Fruit fly (Drosophila melanogaster): ENCODE results near the gene CG15771.
A peak's percentile ranks its signal among the peaks of the same experiment; 100 is the strongest.

CG15771 gene

DNA sequence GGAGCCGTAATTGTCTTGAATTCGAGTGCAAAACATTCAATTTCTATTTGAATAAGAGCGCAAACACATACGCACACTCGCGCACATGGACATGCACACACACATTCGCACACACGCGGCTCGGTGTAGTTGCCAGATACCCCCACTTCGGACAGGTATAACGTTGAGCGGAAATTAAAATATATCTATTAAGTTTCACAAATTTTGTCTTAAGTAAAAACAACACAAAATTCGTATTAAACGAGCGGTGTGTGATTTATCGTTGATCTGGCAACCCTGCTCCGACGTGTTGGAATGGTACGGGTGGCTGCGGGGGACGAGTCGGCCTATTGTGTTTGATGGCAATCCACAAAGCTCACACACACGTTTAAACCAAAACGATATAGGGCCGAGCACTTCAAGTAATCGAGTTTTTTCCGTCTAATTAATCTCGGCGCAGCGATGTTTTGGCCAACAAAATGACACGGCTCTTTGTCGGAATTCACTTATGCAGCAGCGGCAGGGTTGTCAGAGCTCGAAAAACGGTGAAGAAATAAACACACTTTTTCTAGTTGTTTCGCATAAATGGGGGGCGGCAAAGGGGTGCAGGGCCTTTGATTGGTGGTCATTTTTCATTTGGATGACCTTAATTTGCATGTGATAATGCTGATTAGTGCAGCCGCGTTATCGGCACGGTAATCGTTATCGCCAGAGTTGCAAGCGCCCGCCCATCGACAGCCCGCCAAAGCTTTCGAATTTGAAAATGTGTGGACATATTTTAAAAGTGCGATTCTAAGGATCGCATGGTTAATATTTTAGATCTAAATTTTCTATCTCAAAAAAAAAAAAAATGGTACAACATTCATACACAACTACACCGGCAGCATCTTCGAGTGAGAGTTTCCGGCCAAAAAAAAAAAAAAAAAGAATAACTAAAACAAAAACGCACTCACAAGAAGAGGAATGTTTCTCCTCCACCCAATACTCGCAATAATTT lies 9.2 kb upstream of the CG15771 start (continued):
- TF ChIP-seq scrt (GFP tag; optimal IDR thresholded peaks at IDR 0.05) (peak; percentile 58), Fer2 (tag; optimal IDR thresholded peaks at IDR 0.05) (peak; percentile 68), PHDP (tag; optimal IDR thresholded peaks at IDR 0.05) (peak; percentile 82), ac (GFP tag; optimal IDR thresholded peaks at IDR 0.05) (no peak), CG6175 (GFP tag; IDR thresholded peaks at IDR 0.05) (peak; percentile 60; the same call in 1 of the 3 replicates), corto (GFP tag; optimal IDR thresholded peaks at IDR 0.05) (peak; percentile 56), CG10565 (GFP tag; optimal IDR thresholded peaks at IDR 0.05) (no peak), CG31224 (GFP tag; IDR thresholded peaks at IDR 0.05) (peak; percentile 56), Antp (GFP tag; optimal IDR thresholded peaks at IDR 0.05) (peak; percentile 17), ems (GFP tag; optimal IDR thresholded peaks at IDR 0.05) (peak; percentile 42), CHES-1-like (GFP tag; optimal IDR thresholded peaks at IDR 0.05) (no peak), lov (optimal IDR thresholded peaks at IDR 0.05) (no peak), lov (GFP tag; IDR thresholded peaks at IDR 0.05) (peak; percentile 83; the same call in 2 of the 3 replicates), Ssrp (tag; optimal IDR thresholded peaks at IDR 0.05) (peak; percentile 59), slou (GFP tag; optimal IDR thresholded peaks at IDR 0.05) (peak; percentile 50), CG13123 (GFP tag; optimal IDR thresholded peaks at IDR 0.05) (no peak), bbx (GFP tag; IDR thresholded peaks at IDR 0.05; ENCODE audit: partially characterized antibody) (no peak), C15 (GFP tag; IDR thresholded peaks at IDR 0.05) (no peak), dysf (GFP tag; IDR thresholded peaks at IDR 0.05) (peak; percentile 74), cwo (GFP tag; optimal IDR thresholded peaks at IDR 0.05) (peak; percentile 64), CG6683 (GFP tag; optimal IDR thresholded peaks at IDR 0.05) (peak; percentile 48), psq (GFP tag; optimal IDR thresholded peaks at IDR 0.05) (no peak), CG30403 (GFP tag; optimal IDR thresholded peaks at IDR 0.05) (peak; percentile 60), tna (GFP tag; IDR thresholded peaks at IDR 0.05; ENCODE audit: partially characterized antibody) (no peak), D19B (GFP tag; optimal IDR thresholded peaks at IDR 0.05) (peak; percentile 58), maf-S (GFP tag; optimal IDR thresholded peaks at IDR 0.05) (peak; percentile 15), CG13894 (tag; optimal IDR thresholded peaks at IDR 0.05) (peak; percentile 51), CG4328 (GFP tag; optimal IDR thresholded peaks at IDR 0.05) (peak; percentile 75), CG4730 (GFP tag; IDR thresholded peaks at IDR 0.05) (peak; percentile 60), CG13296 (GFP tag; optimal IDR thresholded peaks at IDR 0.05) (peak; percentile 74), btn (GFP tag; optimal IDR thresholded peaks at IDR 0.05) (no peak), CG12942 (GFP tag; optimal IDR thresholded peaks at IDR 0.05) (peak; percentile 38), CG10979 (tag; optimal IDR thresholded peaks at IDR 0.05) (peak; percentile 61), CG17829 (tag; optimal IDR thresholded peaks at IDR 0.05) (peak; percentile 69), Pdp1 (GFP tag; optimal IDR thresholded peaks at IDR 0.05) (peak in 1 of 2 experiments; percentile 59), Med (GFP tag) (peak; percentile 95), CG10543 (GFP tag; optimal IDR thresholded peaks at IDR 0.05) (peak; percentile 79), HHEX (GFP tag; optimal IDR thresholded peaks at IDR 0.05) (peak; percentile 83), chm (GFP tag; IDR thresholded peaks at IDR 0.05) (peak; percentile 85), CG11247 (GFP tag; IDR thresholded peaks at IDR 0.05) (peak; percentile 72), slp2 (GFP tag; optimal IDR thresholded peaks at IDR 0.05) (no peak), CG11398 (GFP tag; optimal IDR thresholded peaks at IDR 0.05) (no peak), CoRest (tag; optimal IDR thresholded peaks at IDR 0.05) (peak; percentile 72), Poxn (GFP tag; IDR thresholded peaks at IDR 0.05) (no peak), Hey (tag; optimal IDR thresholded peaks at IDR 0.05) (peak; percentile 51), eyg (GFP tag; optimal IDR thresholded peaks at IDR 0.05) (no peak), CG7372 (GFP tag; IDR thresholded peaks at IDR 0.05) (peak; percentile 65), Jarid2 (GFP tag; optimal IDR thresholded peaks at IDR 0.05) (peak; percentile 55)

Data from whole organism, embryonic.